Worm (Caenorhabditis elegans): ENCODE data around the gene T09A5.14.

- TF ChIP-seq mep-1 (tag; optimal IDR thresholded peaks at IDR 0.05) (no peak), cnd-1 (tag; optimal IDR thresholded peaks at IDR 0.05) (no peak), unc-39 (tag; optimal IDR thresholded peaks at IDR 0.05) (no peak), pha-4 (tag; optimal IDR thresholded peaks at IDR 0.05) (no peak), zip-8 (tag; optimal IDR thresholded peaks at IDR 0.05) (no peak)
Measured at ce11 chrII:7808950-7809349, 23.2 kb upstream of the T09A5.14 start.
